Worm (Caenorhabditis elegans): ENCODE data around the gene elo-2.

elo-2 gene

ce11 chrIV:17465886-17466285 is 1.3 kb downstream of the elo-2 start, which contains the start of gene F11E6.6:
F11E6.6 (minus strand) TSS chrIV:17465986.
- TF ChIP-seq fos-1 (tag; optimal IDR thresholded peaks at IDR 0.05) (peak; percentile 48), unc-39 (tag; optimal IDR thresholded peaks at IDR 0.05) (no peak)

ce11 chrIV:17463108-17463608 is 4.0 kb downstream of the elo-2 start, which contains the start of gene F11E6.10:
F11E6.10 (minus strand) TSS chrIV:17463158.
- TF ChIP-seq sem-4 (tag; optimal IDR thresholded peaks at IDR 0.05) (no peak), ceh-82 (tag; optimal IDR thresholded peaks at IDR 0.05) (no peak), ZK546.5 (tag; optimal IDR thresholded peaks at IDR 0.05) (no peak), ama-1 (optimal IDR thresholded peaks at IDR 0.05) (no peak), nhr-129 (tag; optimal IDR thresholded peaks at IDR 0.05) (no peak), lin-13 (GFP tag; optimal IDR thresholded peaks at IDR 0.05) (no peak), C34F6.9 (tag; optimal IDR thresholded peaks at IDR 0.05) (no peak)

- TF ChIP-seq Y55F3AM.14 (GFP tag; optimal IDR thresholded peaks at IDR 0.05) (no peak), ceh-16 (tag; optimal IDR thresholded peaks at IDR 0.05) (no peak), ztf-1 (GFP tag; conservative IDR thresholded peaks at IDR 0.05) (no peak), R02D3.7 (tag; optimal IDR thresholded peaks at IDR 0.05) (no peak), nhr-6 (tag; optimal IDR thresholded peaks at IDR 0.05) (no peak), sma-3 (GFP tag; optimal IDR thresholded peaks at IDR 0.05) (peak; percentile 2), nhr-129 (tag; optimal IDR thresholded peaks at IDR 0.05) (peak; percentile 49), nhr-25 (tag; optimal IDR thresholded peaks at IDR 0.05) (no peak), nhr-77 (tag; optimal IDR thresholded peaks at IDR 0.05) (no peak), mbf-1 (tag; optimal IDR thresholded peaks at IDR 0.05) (no peak), gmeb-1 (tag; optimal IDR thresholded peaks at IDR 0.05) (peak; percentile 86), sma-9 (GFP tag; optimal IDR thresholded peaks at IDR 0.05) (no peak), sma-9 (tag; optimal IDR thresholded peaks at IDR 0.05) (no peak), ZK546.5 (tag; optimal IDR thresholded peaks at IDR 0.05) (no peak), nhr-21 (tag; optimal IDR thresholded peaks at IDR 0.05) (no peak), C34F6.9 (tag; optimal IDR thresholded peaks at IDR 0.05) (peak; percentile 19), lsy-2 (tag; optimal IDR thresholded peaks at IDR 0.05) (peak in 1 of 2 experiments; percentile 86), elt-1 (tag; optimal IDR thresholded peaks at IDR 0.05) (no peak), unc-55 (GFP tag; optimal IDR thresholded peaks at IDR 0.05) (peak; percentile 72), lin-13 (GFP tag; optimal IDR thresholded peaks at IDR 0.05) (peak; percentile 23), mdl-1 (tag; optimal IDR thresholded peaks at IDR 0.05) (no peak), sem-4 (tag; optimal IDR thresholded peaks at IDR 0.05) (no peak), skn-1 (tag; optimal IDR thresholded peaks at IDR 0.05) (no peak), egl-27 (tag; optimal IDR thresholded peaks at IDR 0.05) (no peak), ztf-11 (tag; optimal IDR thresholded peaks at IDR 0.05) (no peak), dmd-4 (tag; optimal IDR thresholded peaks at IDR 0.05) (no peak), nhr-10 (tag; optimal IDR thresholded peaks at IDR 0.05) (no peak), nhr-12 (tag; optimal IDR thresholded peaks at IDR 0.05) (no peak), crh-2 (tag; optimal IDR thresholded peaks at IDR 0.05) (no peak), ztf-4 (tag; optimal IDR thresholded peaks at IDR 0.05) (no peak), ceh-82 (tag; optimal IDR thresholded peaks at IDR 0.05) (no peak)
Measured at ce11 chrIV:17461222-17461707, 5.9 kb downstream of the elo-2 start, which contains the start of gene rif-1.1. rif-1.1 (minus strand) TSS chrIV:17461272.

- TF ChIP-seq unc-55 (GFP tag; optimal IDR thresholded peaks at IDR 0.05) = no peak
- TF ChIP-seq skn-1 (tag; optimal IDR thresholded peaks at IDR 0.05) = no peak
- TF ChIP-seq nhr-129 (tag; optimal IDR thresholded peaks at IDR 0.05) = no peak
- TF ChIP-seq lin-11 (tag; optimal IDR thresholded peaks at IDR 0.05) = no peak
- TF ChIP-seq nhr-11 (tag; optimal IDR thresholded peaks at IDR 0.05) = no peak
- no peak for TF ChIP-seq fos-1 (tag; optimal IDR thresholded peaks at IDR 0.05)
- no peak for TF ChIP-seq mdl-1 (tag; optimal IDR thresholded peaks at IDR 0.05)
- no peak for TF ChIP-seq mab-5 (tag; optimal IDR thresholded peaks at IDR 0.05)
- no peak for TF ChIP-seq ztf-1 (GFP tag; conservative IDR thresholded peaks at IDR 0.05)
- TF ChIP-seq lin-13 (GFP tag; optimal IDR thresholded peaks at IDR 0.05) = no peak
- no peak for TF ChIP-seq nhr-10 (tag; optimal IDR thresholded peaks at IDR 0.05)
- TF ChIP-seq ZK546.5 (tag; optimal IDR thresholded peaks at IDR 0.05) = no peak
- no peak for TF ChIP-seq ceh-16 (tag; optimal IDR thresholded peaks at IDR 0.05)
- TF ChIP-seq ceh-82 (tag; optimal IDR thresholded peaks at IDR 0.05) = no peak
Measured at ce11 chrIV:17453996-17454395, 13.2 kb downstream of the elo-2 start.
